Fruit fly (Drosophila melanogaster) whole organism: ENCODE measurements around the gene SH3PX1.

Experiments used
- CG8478 ChIP-seq: fragments of >200 bp; optimal IDR thresholded peaks from 2 replicates; lab custom pipeline; 2018; ENCODE audit warnings: inconsistent platforms
- Dll ChIP-seq: fragments of >200 bp; optimal IDR thresholded peaks from 2 replicates; lab custom pipeline; 2017
- EcR ChIP-seq, 2 experiments: fragments of >200 bp; optimal IDR thresholded peaks; 2 replicates each; lab custom pipeline; 2017; ENCODE audit warnings: missing biosample characterization in 2 of 2, missing genetic modification characterization in 2 of 2, missing genetic modification reagents in 2 of 2
- pan ChIP-seq: fragments of >200 bp; optimal IDR thresholded peaks from 2 replicates; lab custom pipeline; 2017
- psq ChIP-seq: fragments of >200 bp; optimal IDR thresholded peaks from 2 replicates; lab custom pipeline; 2017
- usp ChIP-seq: fragments of >200 bp; optimal IDR thresholded peaks from 2 replicates; lab custom pipeline; 2017; ENCODE audit warnings: missing biosample characterization, missing genetic modification characterization, mixed read lengths

- TF ChIP-seq pan = no peak
- TF ChIP-seq psq = no peak
- TF ChIP-seq usp (GFP tag; lab: Kevin White, UChicago) = no peak
- TF ChIP-seq Dll (lab: Kevin White, UChicago) = no peak
- no peak for TF ChIP-seq CG8478 (lab: Kevin White, UChicago)
- TF ChIP-seq EcR (GFP tag; optimal IDR thresholded peaks at IDR 0.05; lab: Kevin White, UChicago) = no peak
Observed at dm6 chr3L:9713828-9714536, 355 bp upstream of the SH3PX1 start, which contains the start of gene vsg.
